Fruit fly (Drosophila melanogaster) whole organism, prepupa: ENCODE results near the gene cbt.

ENCODE experiments used
- Blimp-1 ChIP-seq: fragments of 200-800 bp; sonication (Bioruptor generic); optimal IDR thresholded peaks from 3 replicates; lab custom pipeline; 2017; ENCODE audit warnings: missing biosample characterization, missing genetic modification characterization, mild to moderate bottlenecking, moderate library complexity, missing genetic modification reagents
- CG6276 ChIP-seq: fragments of 200-800 bp; sonication (Bioruptor generic); optimal IDR thresholded peaks from 2 replicates; lab custom pipeline; 2017; ENCODE audit warnings: missing biosample characterization, mild to moderate bottlenecking, missing genetic modification characterization
- CG6854 ChIP-seq: fragments of 200-800 bp; sonication (Bioruptor generic); optimal IDR thresholded peaks from 2 replicates; lab custom pipeline; 2017; ENCODE audit warnings: missing biosample characterization, mild to moderate bottlenecking, missing genetic modification characterization
- Sox102F ChIP-seq: fragments of 200-800 bp; sonication (Bioruptor generic); optimal IDR thresholded peaks from 2 replicates; lab custom pipeline; 2016; ENCODE audit warnings: missing biosample characterization, mild to moderate bottlenecking, missing genetic modification characterization
- esn ChIP-seq: fragments of 200-800 bp; sonication (Bioruptor generic); optimal IDR thresholded peaks from 2 replicates; lab custom pipeline; 2016; ENCODE audit warnings: missing biosample characterization, mild to moderate bottlenecking, missing genetic modification characterization, moderate library complexity
- pdm3 ChIP-seq: fragments of 200-800 bp; sonication (Bioruptor generic); optimal IDR thresholded peaks from 3 replicates; lab custom pipeline; 2016; ENCODE audit warnings: missing biosample characterization, missing genetic modification characterization

dm6 chr2L:485825-486240, 6.3 kb upstream of the cbt start:
- TF ChIP-seq CG6854 (GFP tag; lab: Kevin White, UChicago) (peak; percentile 90), Blimp-1 (GFP tag; lab: Kevin White, UChicago) (peak; percentile 70), pdm3 (peak; percentile 83), Sox102F (GFP tag; lab: Kevin White, UChicago) (peak; percentile 88), esn (GFP tag; lab: Kevin White, UChicago) (peak; percentile 88), CG6276 (GFP tag; lab: Kevin White, UChicago) (peak; percentile 60)
